Worm (Caenorhabditis elegans) whole organism, late embryonic: ENCODE measurements around the gene pmp-2.

ENCODE experiments used
- ceh-14 ChIP-seq: sonication (generic microtip); optimal IDR thresholded peaks from 2 replicates; lab custom pipeline; 2016; ENCODE audit warnings: missing genotype, missing genetic modification characterization, missing compliant biosample characterization
- ceh-19 ChIP-seq: fragments of 200-800 bp; sonication (Bioruptor generic); optimal IDR thresholded peaks from 2 replicates; lab custom pipeline; 2018; ENCODE audit warnings: mild to moderate bottlenecking, missing genetic modification characterization, missing compliant biosample characterization
- dmd-4 ChIP-seq: sonication (generic microtip); optimal IDR thresholded peaks from 2 replicates; lab custom pipeline; 2016; ENCODE audit warnings: borderline replicate concordance, missing genetic modification characterization, missing compliant biosample characterization
- elt-4 ChIP-seq: sonication (generic microtip); optimal IDR thresholded peaks from 2 replicates; lab custom pipeline; 2016; ENCODE audit warnings: missing genetic modification characterization, missing compliant biosample characterization
- fkh-10 ChIP-seq: fragments of 150-350 bp; optimal IDR thresholded peaks from 2 replicates; lab custom pipeline; 2014; ENCODE audit warnings: missing biosample characterization, missing genetic modification reagents, missing genetic modification characterization

- TF ChIP-seq elt-4: no peak
- no peak for TF ChIP-seq ceh-14 (tag; lab: Kevin White, UChicago)
- no peak for TF ChIP-seq dmd-4
- no peak for TF ChIP-seq ceh-19 (GFP tag; lab: Kevin White, UChicago)
- TF ChIP-seq fkh-10 (GFP tag; lab: Kevin White, UChicago): no peak
These were observed at the start of gene pmp-2 for ce11 chrII:6887319-6888005.
